Worm (Caenorhabditis elegans) whole organism, young adult: ENCODE results near the gene ZK1067.3.

Experiments used
- B0019.2 ChIP-seq: fragments of 200-800 bp; sonication (Bioruptor generic); conservative IDR thresholded peaks from 2 replicates; pipeline ENCODE4 v1.3.6; 2022; ENCODE audit warnings: missing genetic modification reagents, missing genetic modification characterization, missing compliant biosample characterization
- B0336.3 ChIP-seq: fragments of 200-800 bp; sonication (Bioruptor generic); IDR thresholded peaks from 2 replicates; pipeline ENCODE4 v1.3.6; 2022; ENCODE audit warnings: missing genetic modification characterization, missing compliant biosample characterization
- C06A6.2 ChIP-seq: fragments of 200-800 bp; sonication (Bioruptor generic); conservative IDR thresholded peaks from 2 replicates; pipeline ENCODE4 v1.3.6; 2022; ENCODE audit warnings: missing genetic modification characterization, missing compliant biosample characterization
- C17E4.6 ChIP-seq: fragments of 200-800 bp; sonication (Bioruptor generic); IDR thresholded peaks from 2 replicates; pipeline ENCODE4 v1.3.6; 2022; ENCODE audit warnings: missing genetic modification reagents, missing genetic modification characterization, missing compliant biosample characterization
- F33H1.4 ChIP-seq: fragments of 200-800 bp; sonication (Bioruptor generic); IDR thresholded peaks from 2 replicates; pipeline ENCODE4 v1.3.6; 2022; ENCODE audit warnings: missing genetic modification reagents, missing genetic modification characterization, missing compliant biosample characterization
- F37B4.10 ChIP-seq: fragments of 200-800 bp; sonication (Bioruptor generic); IDR thresholded peaks from 2 replicates; pipeline ENCODE4 v1.3.6; 2022; ENCODE audit warnings: missing genetic modification characterization, missing compliant biosample characterization
- F52B5.7 ChIP-seq: sonication (generic microtip); optimal IDR thresholded peaks from 2 replicates; lab custom pipeline; 2016; ENCODE audit warnings: mild to moderate bottlenecking, missing genetic modification characterization, missing compliant biosample characterization
- K12H6.12 ChIP-seq: fragments of 200-800 bp; sonication (Bioruptor generic); optimal IDR thresholded peaks from 2 replicates; lab custom pipeline; 2018; ENCODE audit warnings: mild to moderate bottlenecking, missing genetic modification characterization, missing compliant biosample characterization
- Y53F4B.3 ChIP-seq: fragments of 200-800 bp; sonication (Bioruptor generic); IDR thresholded peaks from 2 replicates; pipeline ENCODE4 v1.3.6; 2022; ENCODE audit warnings: missing genetic modification reagents, missing genetic modification characterization, missing compliant biosample characterization
- Y53G8AR.9 ChIP-seq: fragments of 200-800 bp; sonication (Bioruptor generic); conservative IDR thresholded peaks from 2 replicates; pipeline ENCODE4 v1.3.6; 2022; ENCODE audit warnings: missing genetic modification reagents, missing genetic modification characterization, missing compliant biosample characterization
- Y56A3A.18 ChIP-seq: fragments of 200-800 bp; sonication (Bioruptor generic); IDR thresholded peaks from 2 replicates; pipeline ENCODE4 v1.3.6; 2022; ENCODE audit warnings: missing genetic modification reagents, missing genetic modification characterization, missing compliant biosample characterization
- Y67H2A.10 ChIP-seq: fragments of 200-800 bp; sonication (Bioruptor generic); conservative IDR thresholded peaks from 2 replicates; pipeline ENCODE4 v1.3.6; 2022; ENCODE audit warnings: missing genetic modification reagents, missing genetic modification characterization, missing compliant biosample characterization
- Y95B8A.8 ChIP-seq: fragments of 200-800 bp; sonication (Bioruptor generic); IDR thresholded peaks from 2 replicates; pipeline ENCODE4 v1.3.6; 2022; ENCODE audit warnings: missing genetic modification reagents, missing genetic modification characterization, missing compliant biosample characterization
- ZK185.1 ChIP-seq: sonication (generic microtip); optimal IDR thresholded peaks from 2 replicates; lab custom pipeline; 2016; ENCODE audit warnings: mild to moderate bottlenecking, missing genetic modification characterization, missing compliant biosample characterization; ENCODE audit not compliant: poor library complexity, severe bottlenecking
- akir-1 ChIP-seq: fragments of 200-800 bp; sonication (Bioruptor generic); optimal IDR thresholded peaks from 2 replicates; lab custom pipeline; 2018; ENCODE audit warnings: mild to moderate bottlenecking, missing genetic modification characterization, moderate library complexity, missing compliant biosample characterization
- aptf-3 ChIP-seq: fragments of 200-800 bp; sonication (Bioruptor generic); IDR thresholded peaks from 2 replicates; pipeline ENCODE4 v1.3.6; 2022; ENCODE audit warnings: missing genetic modification characterization, missing compliant biosample characterization
- atf-7 ChIP-seq: sonication (generic microtip); optimal IDR thresholded peaks from 2 replicates; lab custom pipeline; 2017; ENCODE audit warnings: mild to moderate bottlenecking, missing genetic modification characterization, missing compliant biosample characterization
- attf-6 ChIP-seq: fragments of 200-800 bp; sonication (Bioruptor generic); IDR thresholded peaks from 2 replicates; pipeline ENCODE4 v1.3.6; 2022; ENCODE audit warnings: missing genetic modification reagents, missing genetic modification characterization, missing compliant biosample characterization
- bed-1 ChIP-seq: fragments of 200-800 bp; sonication (Bioruptor generic); IDR thresholded peaks from 2 replicates; pipeline ENCODE4 v1.3.6; 2022; ENCODE audit warnings: missing genetic modification reagents, missing genetic modification characterization, missing compliant biosample characterization
- bed-2 ChIP-seq: fragments of 200-800 bp; sonication (Bioruptor generic); IDR thresholded peaks from 2 replicates; pipeline ENCODE4 v1.3.6; 2022; ENCODE audit warnings: missing genetic modification reagents, missing genetic modification characterization, missing compliant biosample characterization
- cebp-2 ChIP-seq: fragments of 200-800 bp; sonication (Bioruptor generic); IDR thresholded peaks from 2 replicates; pipeline ENCODE4 v1.3.6; 2022; ENCODE audit warnings: missing genetic modification characterization, missing compliant biosample characterization
- chd-7 ChIP-seq: sonication (generic microtip); optimal IDR thresholded peaks from 2 replicates; lab custom pipeline; 2016; ENCODE audit warnings: mild to moderate bottlenecking, missing genetic modification characterization, moderate library complexity, missing compliant biosample characterization
- dox-1 ChIP-seq: fragments of 200-800 bp; sonication (Bioruptor generic); IDR thresholded peaks from 2 replicates; pipeline ENCODE4 v1.3.6; 2022; ENCODE audit warnings: missing genetic modification reagents, missing genetic modification characterization, missing compliant biosample characterization
- egl-18 ChIP-seq: fragments of 200-800 bp; sonication (Bioruptor generic); IDR thresholded peaks from 2 replicates; pipeline ENCODE4 v1.3.6; 2022; ENCODE audit warnings: missing genetic modification reagents, missing genetic modification characterization, missing compliant biosample characterization
- egrh-3 ChIP-seq: fragments of 200-800 bp; sonication (Bioruptor generic); IDR thresholded peaks from 2 replicates; pipeline ENCODE4 v1.3.6; 2022; ENCODE audit warnings: missing genetic modification reagents, missing genetic modification characterization, missing compliant biosample characterization
- ets-4 ChIP-seq: fragments of 200-800 bp; sonication (Bioruptor generic); optimal IDR thresholded peaks from 2 replicates; lab custom pipeline; 2018; ENCODE audit warnings: mild to moderate bottlenecking, missing genetic modification characterization, missing compliant biosample characterization
- fkh-3 ChIP-seq: sonication (generic microtip); optimal IDR thresholded peaks from 2 replicates; lab custom pipeline; 2016; ENCODE audit warnings: mild to moderate bottlenecking, missing genetic modification characterization, missing compliant biosample characterization
- gei-17 ChIP-seq: fragments of 200-800 bp; sonication (Bioruptor generic); optimal IDR thresholded peaks from 2 replicates; lab custom pipeline; 2018; ENCODE audit warnings: mild to moderate bottlenecking, missing genetic modification characterization, missing compliant biosample characterization
- hlh-12 ChIP-seq: sonication (generic microtip); optimal IDR thresholded peaks from 2 replicates; lab custom pipeline; 2016; ENCODE audit warnings: missing genetic modification characterization, missing compliant biosample characterization
- hrde-1 ChIP-seq: sonication (generic microtip); optimal IDR thresholded peaks from 2 replicates; lab custom pipeline; 2016; ENCODE audit warnings: missing genetic modification characterization, mild to moderate bottlenecking, missing compliant biosample characterization, moderate library complexity, missing genotype, missing genetic modification reagents, borderline replicate concordance
- let-607 ChIP-seq, 2 experiments: fragments of 200-800 bp in 1 of 2; sonication (Bioruptor generic) in 1 of 2; sonication (generic microtip) in 1 of 2; optimal IDR thresholded peaks; 2 replicates each; lab custom pipeline; 2016 to 2018; ENCODE audit warnings: mild to moderate bottlenecking in 2 of 2, missing compliant biosample characterization in 2 of 2, missing genetic modification characterization in 2 of 2, moderate library complexity in 2 of 2, missing genotype in 1 of 2
- lin-26 ChIP-seq: fragments of 200-800 bp; sonication (Bioruptor generic); IDR thresholded peaks from 2 replicates; pipeline ENCODE4 v1.3.6; 2022; ENCODE audit warnings: missing genetic modification reagents, missing genetic modification characterization, missing compliant biosample characterization
- lsy-27 ChIP-seq: sonication (generic microtip); optimal IDR thresholded peaks from 2 replicates; lab custom pipeline; 2017; ENCODE audit warnings: missing genetic modification characterization, mild to moderate bottlenecking, missing compliant biosample characterization, antibody characterized with exemption, missing genotype, borderline replicate concordance; ENCODE audit not compliant: insufficient read depth
- mes-4 ChIP-seq: sonication (generic microtip); optimal IDR thresholded peaks from 2 replicates; lab custom pipeline; 2016; ENCODE audit warnings: missing genotype, missing genetic modification characterization, missing compliant biosample characterization
- nhr-120 ChIP-seq: fragments of 200-800 bp; sonication (Bioruptor generic); IDR thresholded peaks from 2 replicates; pipeline ENCODE4 v1.3.6; 2022; ENCODE audit warnings: missing genetic modification characterization, missing compliant biosample characterization
- pbrm-1 ChIP-seq: fragments of 200-800 bp; sonication (Bioruptor generic); IDR thresholded peaks from 2 replicates; pipeline ENCODE4 v1.3.6; 2022; ENCODE audit warnings: missing genetic modification reagents, missing genetic modification characterization, missing compliant biosample characterization
- rcor-1 ChIP-seq: fragments of 200-800 bp; sonication (Bioruptor generic); IDR thresholded peaks from 2 replicates; pipeline ENCODE4 v1.3.6; 2022; ENCODE audit warnings: missing genetic modification reagents, missing genetic modification characterization, missing compliant biosample characterization
- sdz-38 ChIP-seq: sonication (generic microtip); optimal IDR thresholded peaks from 2 replicates; lab custom pipeline; 2016; ENCODE audit warnings: missing genotype, missing genetic modification characterization, missing compliant biosample characterization
- snpc-4 ChIP-seq, 5 experiments: fragments of 150-350 bp in 1 of 5; sonication (generic microtip) in 4 of 5; optimal IDR thresholded peaks; 2 replicates each; lab custom pipeline; 2014 to 2018; ENCODE audit warnings: missing genetic modification characterization in 5 of 5, missing biosample characterization in 3 of 5, antibody characterized with exemption in 2 of 5, mild to moderate bottlenecking in 2 of 5, missing compliant biosample characterization in 2 of 5, missing genotype in 2 of 5, moderate library complexity in 2 of 5, missing genetic modification reagents in 1 of 5
- somi-1 ChIP-seq: fragments of 200-800 bp; sonication (Bioruptor generic); optimal IDR thresholded peaks from 2 replicates; lab custom pipeline; 2018; ENCODE audit warnings: mild to moderate bottlenecking, missing genetic modification characterization, missing compliant biosample characterization
- tbp1 ChIP-seq: fragments of 200-800 bp; sonication (Bioruptor generic); optimal IDR thresholded peaks from 2 replicates; lab custom pipeline; 2018; ENCODE audit warnings: mild to moderate bottlenecking, missing genetic modification characterization, missing compliant biosample characterization
- tbx-9 ChIP-seq: sonication (generic microtip); optimal IDR thresholded peaks from 2 replicates; lab custom pipeline; 2016; ENCODE audit warnings: borderline replicate concordance, missing genetic modification characterization, inconsistent platforms, missing compliant biosample characterization
- unc-130 ChIP-seq: sonication (generic microtip); optimal IDR thresholded peaks from 2 replicates; lab custom pipeline; 2016; ENCODE audit warnings: missing genetic modification reagents, missing genetic modification characterization, missing compliant biosample characterization
- xnd-1 ChIP-seq: sonication (generic microtip); optimal IDR thresholded peaks from 2 replicates; lab custom pipeline; 2016; ENCODE audit warnings: missing genotype, missing genetic modification reagents, missing genetic modification characterization, missing compliant biosample characterization
- zfh-2 ChIP-seq: fragments of 200-800 bp; sonication (Bioruptor generic); conservative IDR thresholded peaks from 2 replicates; pipeline ENCODE4 v1.3.6; 2022; ENCODE audit warnings: missing genetic modification reagents, missing genetic modification characterization, missing compliant biosample characterization
- ztf-18 ChIP-seq: sonication (generic microtip); optimal IDR thresholded peaks from 2 replicates; lab custom pipeline; 2016; ENCODE audit warnings: missing genotype, mild to moderate bottlenecking, missing genetic modification characterization, missing compliant biosample characterization
- ztf-22 ChIP-seq: fragments of 200-800 bp; sonication (Bioruptor generic); optimal IDR thresholded peaks from 2 replicates; lab custom pipeline; 2018; ENCODE audit warnings: mild to moderate bottlenecking, missing genetic modification characterization, moderate library complexity, missing compliant biosample characterization
- ztf-25 ChIP-seq: fragments of 200-800 bp; sonication (Bioruptor generic); IDR thresholded peaks from 2 replicates; pipeline ENCODE4 v1.3.6; 2022; ENCODE audit warnings: missing genetic modification reagents, missing genetic modification characterization, missing compliant biosample characterization

ZK1067.3 gene

DNA sequence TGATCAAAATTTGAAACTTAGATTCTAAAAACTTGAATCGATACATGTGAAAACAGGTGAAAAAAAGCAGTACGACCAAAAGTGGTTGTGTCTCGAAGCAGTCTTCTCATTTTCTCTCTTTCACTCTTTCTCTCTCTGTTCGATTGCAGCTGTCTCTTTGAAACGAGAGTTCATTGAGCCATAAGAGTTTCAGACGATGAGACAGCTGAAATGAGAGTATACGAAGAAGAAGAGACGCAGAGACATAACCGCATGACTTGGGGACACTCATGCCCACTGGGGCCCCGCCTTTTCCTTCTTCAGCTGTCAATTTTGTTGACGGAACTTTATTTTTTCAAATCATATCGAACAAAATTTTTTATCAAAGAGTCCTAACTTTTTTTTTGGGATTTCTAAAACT is 50.9 kb downstream of the ZK1067.3 start (continued):
- peak; percentile 48 for TF ChIP-seq tbp1 (GFP tag; lab: Kevin White, UChicago)
- 0 out of 2 replicates have a peak, but pooled peaks have one; percentile 17 for TF ChIP-seq Y95B8A.8 (GFP tag; lab: Robert Waterston, UW)
- no peak for TF ChIP-seq Y67H2A.10 (GFP tag; lab: Robert Waterston, UW)
- TF ChIP-seq snpc-4 (GFP tag; optimal IDR thresholded peaks at IDR 0.05; lab: Kevin White, UChicago): no peak
- TF ChIP-seq snpc-4 (tag; optimal IDR thresholded peaks at IDR 0.05; lab: Kevin White, UChicago): peak in 1 of 4 experiments; percentile 48
- peak; percentile 4; the same call in 1 of the 2 replicates for TF ChIP-seq egl-18 (GFP tag; lab: Robert Waterston, UW)
- TF ChIP-seq Y56A3A.18: no peak
- TF ChIP-seq zfh-2: peak; percentile 32; the same call in 1 of the 2 replicates
- 0 out of 2 replicates have a peak, but pooled peaks have one; percentile 47 for TF ChIP-seq C06A6.2 (GFP tag; lab: Robert Waterston, UW)
- TF ChIP-seq F52B5.7: no peak
- TF ChIP-seq let-607 (tag; optimal IDR thresholded peaks at IDR 0.05; lab: Kevin White, UChicago): peak; percentile 35 to 57
- no peak for TF ChIP-seq akir-1
- no peak for TF ChIP-seq sdz-38 (tag; lab: Kevin White, UChicago)
- no peak for TF ChIP-seq rcor-1 (GFP tag; lab: Robert Waterston, UW)
- no peak for TF ChIP-seq xnd-1 (tag; lab: Kevin White, UChicago)
- no peak for TF ChIP-seq tbx-9 (tag; lab: Kevin White, UChicago)
- TF ChIP-seq Y53F4B.3 (GFP tag; lab: Robert Waterston, UW): no peak
- no peak for TF ChIP-seq nhr-120 (GFP tag; lab: Robert Waterston, UW)
- peak; percentile 72 for TF ChIP-seq dox-1 (GFP tag; lab: Robert Waterston, UW)
- TF ChIP-seq ztf-22: peak; percentile 20
- TF ChIP-seq F37B4.10 (GFP tag; lab: Robert Waterston, UW): 0 out of 2 replicates have a peak, but pooled peaks have one; percentile 68
- TF ChIP-seq K12H6.12 (tag; lab: Kevin White, UChicago): peak; percentile 61
- no peak for TF ChIP-seq ztf-25 (GFP tag; lab: Robert Waterston, UW)
- no peak for TF ChIP-seq F33H1.4 (GFP tag; lab: Robert Waterston, UW)
- peak; percentile 16 for TF ChIP-seq ztf-18 (tag; lab: Kevin White, UChicago)
- no peak for TF ChIP-seq bed-1 (GFP tag; lab: Robert Waterston, UW)
- TF ChIP-seq ZK185.1: peak; percentile 74
- no peak for TF ChIP-seq egrh-3
- TF ChIP-seq C17E4.6: no peak
- TF ChIP-seq B0336.3 (GFP tag; lab: Robert Waterston, UW): peak; percentile 61; the same call in 1 of the 2 replicates
- no peak for TF ChIP-seq bed-2 (GFP tag; lab: Robert Waterston, UW)
- TF ChIP-seq atf-7: peak; percentile 34
- TF ChIP-seq somi-1 (GFP tag; lab: Kevin White, UChicago): peak; percentile 75
- no peak for TF ChIP-seq unc-130 (GFP tag; lab: Kevin White, UChicago)
- TF ChIP-seq Y53G8AR.9 (GFP tag; lab: Robert Waterston, UW): 0 out of 2 replicates have a peak, but pooled peaks have one; percentile 31
- TF ChIP-seq attf-6: no peak
- TF ChIP-seq pbrm-1 (GFP tag; lab: Robert Waterston, UW): peak; percentile 81
- no peak for TF ChIP-seq hlh-12 (tag; lab: Kevin White, UChicago)
- TF ChIP-seq aptf-3 (GFP tag; lab: Robert Waterston, UW): no peak
- TF ChIP-seq B0019.2 (GFP tag; lab: Robert Waterston, UW): no peak
- no peak for TF ChIP-seq mes-4
- TF ChIP-seq chd-7 (tag; lab: Kevin White, UChicago): peak; percentile 82
- TF ChIP-seq lsy-27: no peak
- no peak for TF ChIP-seq fkh-3
- TF ChIP-seq ets-4: no peak
- no peak for TF ChIP-seq cebp-2 (GFP tag; lab: Robert Waterston, UW)
- TF ChIP-seq hrde-1 (tag; lab: Kevin White, UChicago): no peak
- peak; percentile 71 for TF ChIP-seq lin-26
- no peak for TF ChIP-seq gei-17 (GFP tag; lab: Kevin White, UChicago)
